Comparison of ENCODE assay signal across 1 fruit fly cellular context in genomic region chrX:7920081-7920688, dm6.
TF ChIP-seq lines count a peak whose summit lies in the region.

TSS of gene hdm (minus strand) at chrX:7920131.
TSS of gene Ykt6 (plus strand) at chrX:7920409.

TF ChIP-seq in whole organism, embryonic, 481 proteins besides CTCF, POLR2A, EP300 and RAD21 (continued from another document):
- TF ChIP-seq CG16779 (GFP tag; IDR thresholded peaks at IDR 0.05; lab: Robert Waterston, UW) = peak; percentile 56; the same call in 1 of the 2 replicates
- TF ChIP-seq CG8089 (GFP tag; optimal IDR thresholded peaks at IDR 0.05; lab: Kevin White, UChicago) = peak; percentile 41
- TF ChIP-seq gfzf (GFP tag; optimal IDR thresholded peaks at IDR 0.05; lab: Kevin White, UChicago) = peak; percentile 35
- TF ChIP-seq Sin3A (optimal IDR thresholded peaks at IDR 0.05; lab: Kevin White, UChicago) = peak; percentile 65
- TF ChIP-seq kah (GFP tag; optimal IDR thresholded peaks at IDR 0.05; lab: Kevin White, UChicago) = no peak
- peak; percentile 61 for TF ChIP-seq Nf-YC (tag; optimal IDR thresholded peaks at IDR 0.05; lab: Kevin White, UChicago)
- TF ChIP-seq CG9876 (GFP tag; optimal IDR thresholded peaks at IDR 0.05; lab: Kevin White, UChicago) = peak; percentile 37
- TF ChIP-seq CG10543 (GFP tag; optimal IDR thresholded peaks at IDR 0.05; lab: Kevin White, UChicago) = peak; percentile 40
- no peak for TF ChIP-seq CG12769 (tag; optimal IDR thresholded peaks at IDR 0.05; lab: Kevin White, UChicago)
- TF ChIP-seq CG6254 (GFP tag; optimal IDR thresholded peaks at IDR 0.05; lab: Kevin White, UChicago) = peak; percentile 39
- peak; percentile 77 for TF ChIP-seq CHES-1-like (GFP tag; optimal IDR thresholded peaks at IDR 0.05; lab: Kevin White, UChicago)
- peak; percentile 45; the same call in 1 of the 2 replicates for TF ChIP-seq cas (GFP tag; IDR thresholded peaks at IDR 0.05; lab: Robert Waterston, UW)
- no peak for TF ChIP-seq HLHmδ (GFP tag; optimal IDR thresholded peaks at IDR 0.05; lab: Kevin White, UChicago)
- TF ChIP-seq unpg (GFP tag; optimal IDR thresholded peaks at IDR 0.05; lab: Kevin White, UChicago) = no peak
- TF ChIP-seq HmgD (GFP tag; optimal IDR thresholded peaks at IDR 0.05; lab: Kevin White, UChicago) = peak; percentile 70
- no peak for TF ChIP-seq CG2678 (tag; optimal IDR thresholded peaks at IDR 0.05; lab: Kevin White, UChicago)
- TF ChIP-seq CG3847 (GFP tag; IDR thresholded peaks at IDR 0.05; lab: Robert Waterston, UW) = peak; percentile 84
- TF ChIP-seq ssp (GFP tag; IDR thresholded peaks at IDR 0.05; lab: Robert Waterston, UW) = peak; percentile 64
- TF ChIP-seq CG15696 (tag; optimal IDR thresholded peaks at IDR 0.05; lab: Kevin White, UChicago) = peak; percentile 80
- TF ChIP-seq Dref (GFP tag; IDR thresholded peaks at IDR 0.05; lab: Robert Waterston, UW) = peak; percentile 75
- TF ChIP-seq Awh (GFP tag; IDR thresholded peaks at IDR 0.05; lab: Robert Waterston, UW) = peak; percentile 74; the same call in 1 of the 2 replicates
- TF ChIP-seq wor (GFP tag; IDR thresholded peaks at IDR 0.05; lab: Robert Waterston, UW) = peak; percentile 62
- TF ChIP-seq Ptx1 (GFP tag; IDR thresholded peaks at IDR 0.05; lab: Robert Waterston, UW) = peak; percentile 87
- peak; percentile 56 for TF ChIP-seq CG8924 (tag; optimal IDR thresholded peaks at IDR 0.05; lab: Kevin White, UChicago)
